Fruit fly (Drosophila melanogaster) whole organism, prepupa: ENCODE data around the gene scrib.

ENCODE experiments used
- Blimp-1 ChIP-seq: fragments of 200-800 bp; sonication (Bioruptor generic); optimal IDR thresholded peaks from 3 replicates; lab custom pipeline; 2017; ENCODE audit warnings: missing biosample characterization, missing genetic modification characterization, mild to moderate bottlenecking, moderate library complexity, missing genetic modification reagents
- CG10669 ChIP-seq: fragments of 200-800 bp; sonication (Bioruptor generic); optimal IDR thresholded peaks from 3 replicates; lab custom pipeline; 2018; ENCODE audit warnings: missing biosample characterization, mild to moderate bottlenecking, missing genetic modification characterization, moderate library complexity
- CG11294 ChIP-seq: fragments of 200-800 bp; sonication (Bioruptor generic); IDR thresholded peaks from 2 replicates; pipeline ENCODE4 v1.3.6; 2022; ENCODE audit warnings: missing biosample characterization, missing genetic modification characterization
- CG11762 ChIP-seq: fragments of 200-800 bp; sonication (Bioruptor generic); optimal IDR thresholded peaks from 3 replicates; lab custom pipeline; 2016; ENCODE audit warnings: missing biosample characterization, missing genetic modification characterization; ENCODE audit not compliant: insufficient read depth
- CG11902 ChIP-seq: fragments of 200-800 bp; sonication (Bioruptor generic); optimal IDR thresholded peaks from 3 replicates; lab custom pipeline; 2016; ENCODE audit warnings: missing biosample characterization, missing genetic modification characterization
- CG15336 ChIP-seq: fragments of 200-800 bp; sonication (Bioruptor generic); IDR thresholded peaks from 2 replicates; pipeline ENCODE4 v1.3.6; 2022; ENCODE audit warnings: missing biosample characterization, missing genetic modification characterization
- CG1621 ChIP-seq: fragments of 200-800 bp; sonication (Bioruptor generic); optimal IDR thresholded peaks from 3 replicates; lab custom pipeline; 2018; ENCODE audit warnings: missing biosample characterization, mild to moderate bottlenecking, missing genetic modification characterization
- CG16779 ChIP-seq: fragments of 200-800 bp; sonication (Bioruptor generic); optimal IDR thresholded peaks from 3 replicates; lab custom pipeline; 2017; ENCODE audit warnings: missing biosample characterization, mild to moderate bottlenecking, missing genetic modification characterization
- CG32006 ChIP-seq: fragments of 200-800 bp; sonication (Bioruptor generic); optimal IDR thresholded peaks from 3 replicates; lab custom pipeline; 2017; ENCODE audit warnings: missing biosample characterization, mild to moderate bottlenecking, missing genetic modification characterization
- CG34406 ChIP-seq: fragments of 200-800 bp; sonication (Bioruptor generic); optimal IDR thresholded peaks from 3 replicates; lab custom pipeline; 2016; ENCODE audit warnings: missing biosample characterization, missing genetic modification characterization
- CG3919 ChIP-seq: fragments of 200-800 bp; sonication (Bioruptor generic); optimal IDR thresholded peaks from 3 replicates; lab custom pipeline; 2016; ENCODE audit warnings: missing biosample characterization, missing genetic modification characterization
- CG4318 ChIP-seq: fragments of 200-800 bp; sonication (Bioruptor generic); optimal IDR thresholded peaks from 3 replicates; lab custom pipeline; 2017; ENCODE audit warnings: missing biosample characterization, mild to moderate bottlenecking, missing genetic modification characterization
- CG6163 ChIP-seq: fragments of 200-800 bp; sonication (Bioruptor generic); IDR thresholded peaks from 3 replicates; pipeline ENCODE4 v1.3.6; 2022; ENCODE audit warnings: missing biosample characterization, missing genetic modification characterization
- CG6276 ChIP-seq: fragments of 200-800 bp; sonication (Bioruptor generic); optimal IDR thresholded peaks from 2 replicates; lab custom pipeline; 2017; ENCODE audit warnings: missing biosample characterization, mild to moderate bottlenecking, missing genetic modification characterization
- CG6792 ChIP-seq: fragments of 200-800 bp; sonication (Bioruptor generic); optimal IDR thresholded peaks from 3 replicates; lab custom pipeline; 2016; ENCODE audit warnings: missing biosample characterization, missing genetic modification characterization
- CG6808 ChIP-seq: fragments of 200-800 bp; sonication (Bioruptor generic); optimal IDR thresholded peaks from 3 replicates; lab custom pipeline; 2017; ENCODE audit warnings: missing biosample characterization, missing genetic modification characterization, mild to moderate bottlenecking, moderate library complexity, missing genetic modification reagents
- CG6854 ChIP-seq: fragments of 200-800 bp; sonication (Bioruptor generic); optimal IDR thresholded peaks from 2 replicates; lab custom pipeline; 2017; ENCODE audit warnings: missing biosample characterization, mild to moderate bottlenecking, missing genetic modification characterization
- CG8119 ChIP-seq: fragments of 200-800 bp; sonication (Bioruptor generic); IDR thresholded peaks from 3 replicates; pipeline ENCODE4 v1.3.6; 2022; ENCODE audit warnings: missing biosample characterization, missing genetic modification characterization
- CG8319 ChIP-seq: fragments of 200-800 bp; sonication (Bioruptor generic); optimal IDR thresholded peaks from 3 replicates; lab custom pipeline; 2016; ENCODE audit warnings: missing biosample characterization, missing genetic modification characterization
- CG8632 ChIP-seq: fragments of 200-800 bp; sonication (Bioruptor generic); optimal IDR thresholded peaks from 3 replicates; lab custom pipeline; 2016; ENCODE audit warnings: missing biosample characterization, missing genetic modification characterization
- Eip75B ChIP-seq: fragments of 200-800 bp; sonication (Bioruptor generic); optimal IDR thresholded peaks from 3 replicates; lab custom pipeline; 2016; ENCODE audit warnings: missing biosample characterization, missing genetic modification characterization
- Eip78C ChIP-seq: fragments of 200-800 bp; sonication (Bioruptor generic); peaks from one replicate; lab custom pipeline; 2016; ENCODE audit warnings: missing biosample characterization, missing genetic modification characterization
- Eip93F ChIP-seq: fragments of 200-800 bp; sonication (Bioruptor generic); optimal IDR thresholded peaks from 2 replicates; lab custom pipeline; 2016; ENCODE audit warnings: missing biosample characterization, mild to moderate bottlenecking, missing genetic modification characterization
- Ets21C ChIP-seq: fragments of 200-800 bp; sonication (Bioruptor generic); optimal IDR thresholded peaks from 3 replicates; lab custom pipeline; 2016; ENCODE audit warnings: missing biosample characterization, missing genetic modification characterization
- Ets96B ChIP-seq: fragments of 200-800 bp; optimal IDR thresholded peaks from 2 replicates; lab custom pipeline; 2019; ENCODE audit warnings: missing biosample characterization, mild to moderate bottlenecking, missing genetic modification characterization, moderate library complexity
- Hr38 ChIP-seq: sonication (Bioruptor generic); optimal IDR thresholded peaks from 2 replicates; lab custom pipeline; 2016; ENCODE audit warnings: missing biosample characterization, missing genetic modification characterization
- Hr39 ChIP-seq: fragments of 200-800 bp; sonication (Bioruptor generic); optimal IDR thresholded peaks from 2 replicates; lab custom pipeline; 2016; ENCODE audit warnings: missing biosample characterization, missing genetic modification characterization
- Hr4 ChIP-seq: fragments of 200-800 bp; sonication (Bioruptor generic); optimal IDR thresholded peaks from 3 replicates; lab custom pipeline; 2016; ENCODE audit warnings: missing biosample characterization, missing genetic modification characterization
- Met ChIP-seq: fragments of 200-800 bp; sonication (Bioruptor generic); optimal IDR thresholded peaks from 3 replicates; lab custom pipeline; 2016; ENCODE audit warnings: missing biosample characterization, missing genetic modification characterization
- Sox14 ChIP-seq: fragments of 200-800 bp; sonication (Bioruptor generic); optimal IDR thresholded peaks from 3 replicates; lab custom pipeline; 2016; ENCODE audit warnings: missing biosample characterization, missing genetic modification characterization
- Sox15 ChIP-seq: fragments of 200-800 bp; sonication (Bioruptor generic); optimal IDR thresholded peaks from 3 replicates; lab custom pipeline; 2016; ENCODE audit warnings: missing biosample characterization, missing genetic modification characterization
- achi ChIP-seq: fragments of 200-800 bp; sonication (Bioruptor generic); optimal IDR thresholded peaks from 3 replicates; lab custom pipeline; 2016; ENCODE audit warnings: missing biosample characterization, missing genetic modification characterization
- acj6 ChIP-seq: fragments of 200-800 bp; sonication (Bioruptor generic); optimal IDR thresholded peaks from 3 replicates; lab custom pipeline; 2016; ENCODE audit warnings: missing biosample characterization, missing genetic modification characterization
- cyc ChIP-seq: fragments of 200-800 bp; sonication (Bioruptor generic); optimal IDR thresholded peaks from 3 replicates; lab custom pipeline; 2016; ENCODE audit warnings: missing biosample characterization, missing genetic modification characterization
- dac ChIP-seq: fragments of 200-800 bp; sonication (Bioruptor generic); optimal IDR thresholded peaks from 2 replicates; lab custom pipeline; 2017; ENCODE audit warnings: missing biosample characterization, mild to moderate bottlenecking, missing genetic modification characterization
- dsx ChIP-seq: fragments of 200-800 bp; optimal IDR thresholded peaks from 3 replicates; lab custom pipeline; 2019; ENCODE audit warnings: missing biosample characterization, mild to moderate bottlenecking, missing genetic modification characterization, moderate library complexity; ENCODE audit not compliant: poor library complexity, severe bottlenecking
- eg ChIP-seq: fragments of 200-800 bp; sonication (Bioruptor generic); IDR thresholded peaks from 3 replicates; pipeline ENCODE4 v1.3.6; 2022; ENCODE audit warnings: missing biosample characterization, missing genetic modification characterization
- esn ChIP-seq: fragments of 200-800 bp; sonication (Bioruptor generic); optimal IDR thresholded peaks from 2 replicates; lab custom pipeline; 2016; ENCODE audit warnings: missing biosample characterization, mild to moderate bottlenecking, missing genetic modification characterization, moderate library complexity
- fkh ChIP-seq: fragments of 200-800 bp; sonication (Bioruptor generic); optimal IDR thresholded peaks from 3 replicates; lab custom pipeline; 2017; ENCODE audit warnings: missing biosample characterization, mild to moderate bottlenecking, missing genetic modification characterization, moderate library complexity
- net ChIP-seq: fragments of 200-800 bp; sonication (Bioruptor generic); optimal IDR thresholded peaks from 3 replicates; lab custom pipeline; 2016; ENCODE audit warnings: missing biosample characterization, missing genetic modification characterization
- salr ChIP-seq, 2 experiments: fragments of 200-800 bp; sonication (Bioruptor generic); optimal IDR thresholded peaks; 3 replicates each; lab custom pipeline; 2016 to 2018; ENCODE audit warnings: missing biosample characterization in 2 of 2, missing genetic modification characterization in 2 of 2, mild to moderate bottlenecking in 1 of 2
- spab ChIP-seq: fragments of 200-800 bp; sonication (Bioruptor generic); optimal IDR thresholded peaks from 2 replicates; lab custom pipeline; 2017; ENCODE audit warnings: missing biosample characterization, mild to moderate bottlenecking, missing genetic modification characterization, missing genetic modification reagents
- ss ChIP-seq, 2 experiments: fragments of 200-800 bp; sonication (Bioruptor generic); optimal IDR thresholded peaks; 2 replicates in 1 of 2; 3 replicates in 1 of 2; lab custom pipeline; 2017 to 2018; ENCODE audit warnings: mild to moderate bottlenecking in 2 of 2, missing biosample characterization in 2 of 2, missing genetic modification characterization in 2 of 2, moderate library complexity in 1 of 2
- svp ChIP-seq: fragments of 200-800 bp; sonication (Bioruptor generic); peaks from one replicate; lab custom pipeline; 2016; ENCODE audit warnings: missing biosample characterization, missing genetic modification characterization
- topi ChIP-seq: fragments of 200-800 bp; sonication (Bioruptor generic); optimal IDR thresholded peaks from 3 replicates; lab custom pipeline; 2016; ENCODE audit warnings: missing biosample characterization, missing genetic modification characterization
- vri ChIP-seq: fragments of 200-800 bp; sonication (Bioruptor generic); optimal IDR thresholded peaks from 3 replicates; lab custom pipeline; 2016; ENCODE audit warnings: missing biosample characterization, mild to moderate bottlenecking, missing genetic modification characterization

Gene scrib

DNA sequence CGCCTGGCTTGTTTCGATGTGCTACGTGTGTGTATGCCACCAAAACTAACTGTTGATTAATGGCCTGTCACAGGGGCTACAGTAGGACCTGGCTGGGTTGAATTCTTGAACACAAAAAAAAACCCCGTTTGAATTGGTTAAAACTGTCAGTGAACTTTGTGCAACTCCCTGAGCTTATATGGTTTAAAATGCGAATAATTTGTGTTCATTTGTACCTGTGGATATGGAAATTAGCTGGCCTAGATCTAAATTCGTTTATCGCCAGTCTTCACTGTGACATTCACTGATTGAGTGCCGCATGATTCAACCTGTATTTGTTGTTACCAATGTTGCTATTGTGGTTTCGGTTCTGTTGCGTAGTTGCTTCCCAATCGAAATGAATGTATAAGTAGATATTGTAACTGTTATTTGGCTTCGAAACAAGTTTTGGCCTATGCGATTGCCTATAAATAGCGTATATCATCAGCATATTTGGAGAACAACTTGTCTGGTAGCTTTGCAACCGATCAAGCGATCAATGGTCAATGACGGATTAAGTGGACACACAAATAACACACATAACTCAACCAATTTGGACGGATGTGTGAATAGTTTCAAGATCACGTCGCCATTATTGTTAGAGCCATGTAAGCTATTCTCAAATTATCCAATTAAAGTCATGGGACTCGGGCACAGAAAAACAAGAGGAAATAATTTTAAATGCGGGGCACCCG is 21.5 kb downstream of the scrib start (continued):
- TF ChIP-seq ss (GFP tag; optimal IDR thresholded peaks at IDR 0.05; lab: Kevin White, UChicago) (no peak), Hr4 (GFP tag; lab: Kevin White, UChicago) (peak; percentile 56), CG8119 (GFP tag; lab: Robert Waterston, UW) (peak; percentile 43; the same call in 1 of the 3 replicates), CG6808 (no peak), CG11294 (GFP tag; lab: Robert Waterston, UW) (no peak), Blimp-1 (GFP tag; lab: Kevin White, UChicago) (no peak), Ets21C (GFP tag; lab: Kevin White, UChicago) (no peak), CG6854 (GFP tag; lab: Kevin White, UChicago) (no peak), vri (GFP tag; lab: Kevin White, UChicago) (no peak), CG4318 (GFP tag; lab: Kevin White, UChicago) (no peak), cyc (GFP tag; lab: Kevin White, UChicago) (no peak), Eip78C (GFP tag; lab: Kevin White, UChicago) (peak; percentile 82), CG3919 (GFP tag; lab: Kevin White, UChicago) (peak; percentile 6), salr (GFP tag; optimal IDR thresholded peaks at IDR 0.05; lab: Kevin White, UChicago) (no peak), Eip93F (GFP tag; lab: Kevin White, UChicago) (no peak)

DNA sequence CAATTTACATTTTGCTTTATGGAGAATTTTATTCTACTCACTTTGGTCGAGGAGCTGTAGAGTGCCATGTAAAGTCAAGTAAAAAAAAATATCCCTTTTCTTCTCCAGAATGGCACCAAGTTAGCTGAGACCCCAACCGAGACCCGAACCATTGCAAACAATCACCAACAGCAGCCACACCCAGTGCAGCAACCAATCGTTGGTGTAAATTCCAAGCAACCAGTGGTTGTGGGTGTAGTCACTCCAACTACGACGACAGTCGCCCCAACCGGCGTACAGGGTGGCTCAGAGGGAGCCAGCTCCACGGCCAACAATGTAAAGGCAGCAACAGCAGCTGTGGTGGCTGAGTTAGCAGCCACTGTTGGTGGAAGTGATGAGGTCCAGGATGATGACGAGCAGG is 30.7 kb downstream of the scrib start:
- TF ChIP-seq CG1621 (tag; lab: Kevin White, UChicago) (no peak), vri (GFP tag; lab: Kevin White, UChicago) (no peak), achi (GFP tag; lab: Kevin White, UChicago) (no peak), Hr38 (GFP tag; lab: Kevin White, UChicago) (no peak), dsx (GFP tag; lab: Kevin White, UChicago) (no peak), CG6276 (GFP tag; lab: Kevin White, UChicago) (no peak), CG8632 (no peak), Eip78C (GFP tag; lab: Kevin White, UChicago) (no peak), CG34406 (GFP tag; lab: Kevin White, UChicago) (no peak), net (no peak), CG15336 (GFP tag; lab: Robert Waterston, UW) (peak; percentile 14; the same call in 1 of the 2 replicates), svp (GFP tag; lab: Kevin White, UChicago) (no peak), fkh (GFP tag; lab: Kevin White, UChicago) (peak; percentile 30), CG10669 (GFP tag; lab: Kevin White, UChicago) (no peak), CG8319 (no peak), CG6792 (GFP tag; lab: Kevin White, UChicago) (no peak), Ets96B (tag; lab: Kevin White, UChicago) (no peak), Sox15 (GFP tag; lab: Kevin White, UChicago) (no peak), salr (GFP tag; optimal IDR thresholded peaks at IDR 0.05; lab: Kevin White, UChicago) (no peak), topi (GFP tag; lab: Kevin White, UChicago) (no peak), CG32006 (peak; percentile 12), CG11762 (GFP tag; lab: Kevin White, UChicago) (no peak), Eip75B (GFP tag; lab: Kevin White, UChicago) (no peak), esn (GFP tag; lab: Kevin White, UChicago) (peak; percentile 12), acj6 (GFP tag; lab: Kevin White, UChicago) (no peak), dac (GFP tag; lab: Kevin White, UChicago) (no peak), CG3919 (GFP tag; lab: Kevin White, UChicago) (peak; percentile 6), CG16779 (tag; lab: Kevin White, UChicago) (no peak), CG6854 (GFP tag; lab: Kevin White, UChicago) (no peak), Met (GFP tag; lab: Kevin White, UChicago) (no peak), Sox14 (GFP tag; lab: Kevin White, UChicago) (no peak), CG8119 (GFP tag; lab: Robert Waterston, UW) (peak; percentile 16; the same call in 1 of the 3 replicates), eg (GFP tag; lab: Robert Waterston, UW) (peak; percentile 66; the same call in 2 of the 3 replicates), Hr39 (GFP tag; lab: Kevin White, UChicago) (no peak), CG6163 (GFP tag; lab: Robert Waterston, UW) (0 out of 3 replicates have a peak, but pooled peaks have one; percentile 14), CG11902 (GFP tag; lab: Kevin White, UChicago) (no peak), spab (no peak)
